Fruit fly (Drosophila melanogaster) whole organism, embryonic: ENCODE measurements around the gene Rrp45.

ENCODE experiments used
- Abd-B ChIP-seq: fragments of 200-800 bp; sonication (Bioruptor generic); optimal IDR thresholded peaks from 2 replicates; lab custom pipeline; 2018; ENCODE audit warnings: missing biosample characterization, mild to moderate bottlenecking, missing genetic modification characterization, moderate library complexity
- Adf1 ChIP-seq: fragments of 200-800 bp; sonication (Bioruptor generic); IDR thresholded peaks from 2 replicates; pipeline ENCODE4 v1.3.6; 2022; ENCODE audit warnings: missing biosample characterization, missing genetic modification characterization
- Awh ChIP-seq: fragments of 200-800 bp; sonication (Bioruptor generic); IDR thresholded peaks from 2 replicates; pipeline ENCODE4, ENCODE4 v1.3.6; 2022; ENCODE audit warnings: missing biosample characterization, missing genetic modification characterization
- CG10274 ChIP-seq: fragments of 200-800 bp; sonication (Bioruptor generic); optimal IDR thresholded peaks from 3 replicates; lab custom pipeline; 2017; ENCODE audit warnings: missing biosample characterization, mild to moderate bottlenecking, missing genetic modification characterization
- CG10654 ChIP-seq: fragments of 200-800 bp; sonication (Bioruptor generic); optimal IDR thresholded peaks from 2 replicates; lab custom pipeline; 2016; ENCODE audit warnings: missing biosample characterization, missing genetic modification characterization
- CG11247 ChIP-seq: fragments of 200-800 bp; sonication (Bioruptor generic); IDR thresholded peaks from 2 replicates; pipeline ENCODE4 v1.3.6; 2022; ENCODE audit warnings: missing biosample characterization, missing genetic modification characterization
- CG11456 ChIP-seq: fragments of 200-800 bp; sonication (Bioruptor generic); IDR thresholded peaks from 3 replicates; pipeline ENCODE4 v1.3.6; 2022; ENCODE audit warnings: missing biosample characterization, missing genetic modification characterization
- CG12299 ChIP-seq: fragments of 200-800 bp; sonication (Bioruptor generic); optimal IDR thresholded peaks from 2 replicates; lab custom pipeline; 2018; ENCODE audit warnings: missing biosample characterization, mild to moderate bottlenecking, missing genetic modification characterization
- CG13624 ChIP-seq: fragments of 200-800 bp; sonication (Bioruptor generic); optimal IDR thresholded peaks from 2 replicates; lab custom pipeline; 2016; ENCODE audit warnings: missing biosample characterization, missing genetic modification characterization
- CG14965 ChIP-seq: fragments of 200-800 bp; sonication (Bioruptor generic); optimal IDR thresholded peaks from 2 replicates; lab custom pipeline; 2016; ENCODE audit warnings: missing biosample characterization, missing genetic modification characterization, borderline replicate concordance
- CG15514 ChIP-seq: fragments of 200-800 bp; sonication (Bioruptor generic); optimal IDR thresholded peaks from 3 replicates; lab custom pipeline; 2017; ENCODE audit warnings: missing biosample characterization, missing genetic modification characterization, mild to moderate bottlenecking, moderate library complexity, missing genetic modification reagents
- CG16815 ChIP-seq: fragments of 200-800 bp; sonication (Bioruptor generic); optimal IDR thresholded peaks from 3 replicates; lab custom pipeline; 2017; ENCODE audit warnings: missing biosample characterization, mild to moderate bottlenecking, missing genetic modification characterization
- CG17385 ChIP-seq: fragments of 200-800 bp; sonication (Bioruptor generic); optimal IDR thresholded peaks from 3 replicates; lab custom pipeline; 2018; ENCODE audit warnings: missing biosample characterization, mild to moderate bottlenecking, missing genetic modification characterization
- CG18262 ChIP-seq: fragments of 200-800 bp; optimal IDR thresholded peaks from 3 replicates; lab custom pipeline; 2019; ENCODE audit warnings: missing biosample characterization, mild to moderate bottlenecking, missing genetic modification characterization, moderate library complexity
- CG2199 ChIP-seq: fragments of 200-800 bp; sonication (Bioruptor generic); IDR thresholded peaks from 3 replicates; pipeline ENCODE4 v1.3.6; 2022; ENCODE audit warnings: missing biosample characterization, missing genetic modification characterization
- CG2889 ChIP-seq: fragments of 200-800 bp; sonication (Bioruptor generic); IDR thresholded peaks from 3 replicates; pipeline ENCODE4 v1.3.6; 2022; ENCODE audit warnings: missing biosample characterization, missing genetic modification characterization
- CG31224 ChIP-seq: fragments of 200-800 bp; sonication (Bioruptor generic); IDR thresholded peaks from 2 replicates; pipeline ENCODE4 v1.3.6; 2022; ENCODE audit warnings: missing biosample characterization, missing genetic modification characterization
- CG32767 ChIP-seq: fragments of 200-800 bp; sonication (Bioruptor generic); IDR thresholded peaks from 2 replicates; pipeline ENCODE4 v1.3.6; 2022; ENCODE audit warnings: missing biosample characterization, missing genetic modification characterization
- CG32772 ChIP-seq: fragments of 200-800 bp; sonication (Bioruptor generic); IDR thresholded peaks from 2 replicates; pipeline ENCODE4 v1.3.6; 2022; ENCODE audit warnings: missing biosample characterization, missing genetic modification characterization
- CG34376 ChIP-seq: fragments of 200-800 bp; sonication (Bioruptor generic); optimal IDR thresholded peaks from 2 replicates; lab custom pipeline; 2018; ENCODE audit warnings: missing biosample characterization, mild to moderate bottlenecking, missing genetic modification characterization
- CG3847 ChIP-seq: fragments of 200-800 bp; sonication (Bioruptor generic); IDR thresholded peaks from 2 replicates; pipeline ENCODE4 v1.3.6; 2022; ENCODE audit warnings: missing biosample characterization, missing genetic modification characterization
- CG4854 ChIP-seq: fragments of 200-800 bp; sonication (Bioruptor generic); optimal IDR thresholded peaks from 2 replicates; lab custom pipeline; 2016; ENCODE audit warnings: missing biosample characterization, missing genetic modification characterization, inconsistent platforms
- CG6813 ChIP-seq: fragments of 200-800 bp; sonication (Bioruptor generic); optimal IDR thresholded peaks from 2 replicates; lab custom pipeline; 2017; ENCODE audit warnings: missing biosample characterization, missing genetic modification characterization, mild to moderate bottlenecking, moderate library complexity, missing genetic modification reagents
- CG7556 ChIP-seq: fragments of 200-800 bp; sonication (Bioruptor generic); optimal IDR thresholded peaks from 2 replicates; lab custom pipeline; 2017; ENCODE audit warnings: missing biosample characterization, mild to moderate bottlenecking, missing genetic modification characterization
- CG9727 ChIP-seq: fragments of 200-800 bp; sonication (Bioruptor generic); optimal IDR thresholded peaks from 3 replicates; lab custom pipeline; 2017; ENCODE audit warnings: missing biosample characterization, mild to moderate bottlenecking, missing genetic modification characterization
- CG9876 ChIP-seq: fragments of 200-800 bp; sonication (Bioruptor generic); optimal IDR thresholded peaks from 2 replicates; lab custom pipeline; 2016; ENCODE audit warnings: missing biosample characterization, missing genetic modification characterization
- Drgx ChIP-seq: fragments of 200-800 bp; sonication (Bioruptor generic); IDR thresholded peaks from 2 replicates; pipeline ENCODE4 v1.3.6; 2022; ENCODE audit warnings: missing biosample characterization, missing genetic modification characterization
- Fer1 ChIP-seq: fragments of 200-800 bp; sonication (Bioruptor generic); optimal IDR thresholded peaks from 2 replicates; lab custom pipeline; 2017; ENCODE audit warnings: missing biosample characterization, mild to moderate bottlenecking, missing genetic modification characterization
- Fer2 ChIP-seq: fragments of 200-800 bp; sonication (Bioruptor generic); optimal IDR thresholded peaks from 2 replicates; lab custom pipeline; 2018; ENCODE audit warnings: missing biosample characterization, mild to moderate bottlenecking, missing genetic modification characterization, moderate library complexity
- Mad ChIP-seq: fragments of 200-800 bp; sonication (Bioruptor generic); optimal IDR thresholded peaks from 2 replicates; lab custom pipeline; 2016; ENCODE audit warnings: missing biosample characterization, missing genetic modification characterization
- Taf1 ChIP-seq: fragments of 200-800 bp; sonication (Bioruptor generic); IDR thresholded peaks from 2 replicates; pipeline ENCODE4 v1.3.6; 2022; ENCODE audit warnings: missing biosample characterization, missing genetic modification characterization
- ap ChIP-seq: fragments of 200-800 bp; sonication (Bioruptor generic); IDR thresholded peaks from 2 replicates; pipeline ENCODE4 v1.3.6; 2022; ENCODE audit warnings: missing biosample characterization, missing genetic modification characterization
- ato ChIP-seq: fragments of 200-800 bp; sonication (Bioruptor generic); IDR thresholded peaks from 2 replicates; pipeline ENCODE4 v1.3.6; 2022; ENCODE audit warnings: missing biosample characterization, missing genetic modification characterization; ENCODE audit not compliant: partially characterized antibody
- corto ChIP-seq: fragments of 200-800 bp; sonication (Bioruptor generic); optimal IDR thresholded peaks from 2 replicates; lab custom pipeline; 2016; ENCODE audit warnings: missing biosample characterization, mild to moderate bottlenecking, missing genetic modification characterization, moderate library complexity
- cwo ChIP-seq: fragments of 200-800 bp; sonication (Bioruptor generic); optimal IDR thresholded peaks from 3 replicates; lab custom pipeline; 2017; ENCODE audit warnings: missing biosample characterization, missing genetic modification characterization, mild to moderate bottlenecking, moderate library complexity, missing genetic modification reagents
- dpn ChIP-seq, 2 experiments: fragments of 200-800 bp; sonication (Bioruptor generic); optimal IDR thresholded peaks; 3 replicates each; lab custom pipeline; 2016; ENCODE audit warnings: missing biosample characterization in 2 of 2, missing genetic modification characterization in 2 of 2
- hkb ChIP-seq, 2 experiments: fragments of 200-800 bp in 1 of 2; fragments of >200 bp in 1 of 2; sonication (Bioruptor generic) in 1 of 2; IDR thresholded peaks in 1 of 2; optimal IDR thresholded peaks in 1 of 2; 2 replicates each; pipeline versions ENCODE4 v1.3.6 to Lab custom; 2017 to 2022; ENCODE audit warnings: missing biosample characterization in 1 of 2, missing genetic modification characterization in 1 of 2
- jigr1 ChIP-seq: fragments of 200-800 bp; sonication (Bioruptor generic); IDR thresholded peaks from 3 replicates; pipeline ENCODE4 v1.3.6; 2022; ENCODE audit warnings: missing biosample characterization, missing genetic modification characterization
- kay ChIP-seq: fragments of 200-800 bp; sonication (Bioruptor generic); optimal IDR thresholded peaks from 2 replicates; lab custom pipeline; 2016; ENCODE audit warnings: missing biosample characterization, missing genetic modification characterization
- lilli ChIP-seq: fragments of 200-800 bp; sonication (Bioruptor generic); optimal IDR thresholded peaks from 3 replicates; lab custom pipeline; 2016; ENCODE audit warnings: missing biosample characterization, missing genetic modification characterization
- mirr ChIP-seq: fragments of 200-800 bp; sonication (Bioruptor generic); optimal IDR thresholded peaks from 3 replicates; lab custom pipeline; 2018; ENCODE audit warnings: missing biosample characterization, mild to moderate bottlenecking, missing genetic modification characterization
- nau ChIP-seq: fragments of 200-800 bp; sonication (Bioruptor generic); optimal IDR thresholded peaks from 3 replicates; lab custom pipeline; 2017; ENCODE audit warnings: missing biosample characterization, mild to moderate bottlenecking, missing genetic modification characterization, missing genetic modification reagents
- oc ChIP-seq: fragments of 200-800 bp; sonication (Bioruptor generic); optimal IDR thresholded peaks from 2 replicates; lab custom pipeline; 2018; ENCODE audit warnings: missing biosample characterization, mild to moderate bottlenecking, missing genetic modification characterization, moderate library complexity
- p53 ChIP-seq: fragments of 200-800 bp; sonication (Bioruptor generic); optimal IDR thresholded peaks from 2 replicates; lab custom pipeline; 2016; ENCODE audit warnings: missing biosample characterization, missing genetic modification characterization
- psq ChIP-seq: fragments of 200-800 bp; sonication (Bioruptor generic); optimal IDR thresholded peaks from 2 replicates; lab custom pipeline; 2017; ENCODE audit warnings: missing biosample characterization, missing genetic modification characterization
- sd ChIP-seq: fragments of 200-800 bp; sonication (Bioruptor generic); optimal IDR thresholded peaks from 3 replicates; lab custom pipeline; 2018; ENCODE audit warnings: missing biosample characterization, mild to moderate bottlenecking, missing genetic modification characterization, moderate library complexity
- slp2 ChIP-seq: fragments of 200-800 bp; sonication (Bioruptor generic); optimal IDR thresholded peaks from 2 replicates; lab custom pipeline; 2016; ENCODE audit warnings: missing biosample characterization, missing genetic modification characterization
- tx ChIP-seq: fragments of 200-800 bp; sonication (Bioruptor generic); optimal IDR thresholded peaks from 2 replicates; lab custom pipeline; 2016; ENCODE audit warnings: missing biosample characterization, missing genetic modification characterization

Gene Rrp45

dm6 chrX:16782175-16782916 is 8.7 kb downstream of the Rrp45 start (continued):
- TF ChIP-seq hkb (optimal IDR thresholded peaks at IDR 0.05; lab: Kevin White, UChicago) (no peak), hkb (GFP tag; IDR thresholded peaks at IDR 0.05; lab: Robert Waterston, UW) (peak; percentile 58), Drgx (GFP tag; lab: Robert Waterston, UW) (peak; percentile 67), ap (GFP tag; lab: Robert Waterston, UW) (peak; percentile 48), CG34376 (peak; percentile 32), CG10274 (GFP tag; lab: Kevin White, UChicago) (peak; percentile 10), slp2 (GFP tag; lab: Kevin White, UChicago) (peak; percentile 53), kay (GFP tag; lab: Kevin White, UChicago) (peak; percentile 4), CG11247 (no peak), CG9727 (GFP tag; lab: Kevin White, UChicago) (peak; percentile 46), CG31224 (GFP tag; lab: Robert Waterston, UW) (peak; percentile 27; the same call in 1 of the 2 replicates), CG17385 (GFP tag; lab: Kevin White, UChicago) (peak; percentile 32), CG10654 (no peak), CG32772 (GFP tag; lab: Robert Waterston, UW) (0 out of 2 replicates have a peak, but pooled peaks have one; percentile 25), CG32767 (GFP tag; lab: Robert Waterston, UW) (peak; percentile 32; the same call in 1 of the 2 replicates), Adf1 (GFP tag; lab: Robert Waterston, UW) (no peak), Mad (GFP tag; lab: Kevin White, UChicago) (no peak), CG14965 (GFP tag; lab: Kevin White, UChicago) (peak; percentile 18), psq (GFP tag; lab: Kevin White, UChicago) (no peak), lilli (GFP tag; lab: Kevin White, UChicago) (peak; percentile 69), Fer1 (GFP tag; lab: Kevin White, UChicago) (peak; percentile 54), p53 (GFP tag; lab: Kevin White, UChicago) (no peak), CG12299 (no peak), CG18262 (tag; lab: Kevin White, UChicago) (peak; percentile 49), Abd-B (peak; percentile 4), CG9876 (GFP tag; lab: Kevin White, UChicago) (peak; percentile 39), CG13624 (GFP tag; lab: Kevin White, UChicago) (peak; percentile 16), oc (no peak), jigr1 (GFP tag; lab: Robert Waterston, UW) (no peak), mirr (GFP tag; lab: Kevin White, UChicago) (peak; percentile 45), CG11456 (GFP tag; lab: Robert Waterston, UW) (peak; percentile 59; the same call in 1 of the 3 replicates), cwo (GFP tag; lab: Kevin White, UChicago) (peak; percentile 44), CG2889 (GFP tag; lab: Robert Waterston, UW) (no peak), CG15514 (peak; percentile 44), dpn (GFP tag; optimal IDR thresholded peaks at IDR 0.05; lab: Kevin White, UChicago) (peak; percentile 47 to 59), corto (GFP tag; lab: Kevin White, UChicago) (no peak), CG3847 (GFP tag; lab: Robert Waterston, UW) (peak; percentile 49), sd (peak; percentile 26), CG7556 (GFP tag; lab: Kevin White, UChicago) (peak; percentile 41), CG6813 (peak; percentile 9), CG4854 (GFP tag; lab: Kevin White, UChicago) (peak; percentile 26), ato (no peak), nau (GFP tag; lab: Kevin White, UChicago) (peak; percentile 11), tx (peak; percentile 52), Awh (GFP tag; lab: Robert Waterston, UW) (peak; percentile 65; the same call in 1 of the 2 replicates), Fer2 (no peak), CG2199 (GFP tag; lab: Robert Waterston, UW) (no peak), CG16815 (GFP tag; lab: Kevin White, UChicago) (peak; percentile 7), Taf1 (GFP tag; lab: Robert Waterston, UW) (0 out of 2 replicates have a peak, but pooled peaks have one; percentile 39)
